ENCODE assay signal across 3 worm cellular contexts in genomic region chrX:6662267-6662666, ce11.
A peak's percentile ranks its signal among the peaks of the same experiment; 100 is the strongest.
TF ChIP-seq lines count a peak whose summit lies in the region.

No protein-coding gene starts in this region.

TF ChIP-seq in whole organism, L3 larva, 47 proteins besides CTCF, POLR2A, EP300 and RAD21:
- TF ChIP-seq R02D3.7 (tag; optimal IDR thresholded peaks at IDR 0.05; lab: Kevin White, UChicago) (no peak), elt-2 (tag; optimal IDR thresholded peaks at IDR 0.05; lab: Kevin White, UChicago) (peak; percentile 50)

TF ChIP-seq in whole organism, L4 larva, 104 proteins besides CTCF, POLR2A, EP300 and RAD21:
- TF ChIP-seq ceh-44 (GFP tag; IDR thresholded peaks at IDR 0.05; lab: Robert Waterston, UW) (no peak), nhr-48 (tag; optimal IDR thresholded peaks at IDR 0.05; lab: Kevin White, UChicago) (no peak), zag-1 (tag; optimal IDR thresholded peaks at IDR 0.05; lab: Kevin White, UChicago) (no peak), mdt-29 (GFP tag; IDR thresholded peaks at IDR 0.05; lab: Robert Waterston, UW) (no peak), lin-13 (GFP tag; optimal IDR thresholded peaks at IDR 0.05; lab: Kevin White, UChicago) (no peak), ztf-11 (tag; optimal IDR thresholded peaks at IDR 0.05; lab: Kevin White, UChicago) (no peak), hif-1 (tag; optimal IDR thresholded peaks at IDR 0.05; lab: Kevin White, UChicago) (no peak), nhr-77 (tag; optimal IDR thresholded peaks at IDR 0.05; lab: Kevin White, UChicago) (no peak), mxl-2 (GFP tag; conservative IDR thresholded peaks at IDR 0.05; lab: Robert Waterston, UW) (no peak), ceh-20 (GFP tag; IDR thresholded peaks at IDR 0.05; lab: Robert Waterston, UW) (no peak), F37D6.2 (tag; optimal IDR thresholded peaks at IDR 0.05; lab: Kevin White, UChicago) (no peak), lin-15B (tag; optimal IDR thresholded peaks at IDR 0.05; lab: Kevin White, UChicago) (no peak), hlh-11 (tag; optimal IDR thresholded peaks at IDR 0.05; lab: Kevin White, UChicago) (peak; percentile 17), vab-7 (GFP tag; IDR thresholded peaks at IDR 0.05; lab: Robert Waterston, UW) (no peak), tag-97 (GFP tag; IDR thresholded peaks at IDR 0.05; lab: Robert Waterston, UW) (no peak), cey-2 (tag; optimal IDR thresholded peaks at IDR 0.05; lab: Kevin White, UChicago; ENCODE audit: borderline replicate concordance, insufficient read depth) (no peak), lin-1 (GFP tag; IDR thresholded peaks at IDR 0.05; lab: Robert Waterston, UW) (peak; percentile 42; the same call in 1 of the 2 replicates), zip-2 (tag; optimal IDR thresholded peaks at IDR 0.05; lab: Kevin White, UChicago) (no peak), daf-16 (GFP tag; optimal IDR thresholded peaks at IDR 0.05; lab: Kevin White, UChicago) (no peak), daf-16 (tag; optimal IDR thresholded peaks at IDR 0.05; lab: Kevin White, UChicago) (peak; percentile 34), mdl-1 (tag; optimal IDR thresholded peaks at IDR 0.05; lab: Kevin White, UChicago) (no peak), T26A8.4 (GFP tag; IDR thresholded peaks at IDR 0.05; lab: Robert Waterston, UW) (no peak), dve-1 (tag; optimal IDR thresholded peaks at IDR 0.05; lab: Kevin White, UChicago; ENCODE audit: insufficient read depth) (no peak), dmd-6 (GFP tag; IDR thresholded peaks at IDR 0.05; lab: Robert Waterston, UW) (peak; percentile 42; the same call in 1 of the 2 replicates), aha-1 (tag; lab: Kevin White, UChicago) (peak; percentile 60), lin-38 (GFP tag; IDR thresholded peaks at IDR 0.05; lab: Robert Waterston, UW) (no peak), nhr-10 (tag; optimal IDR thresholded peaks at IDR 0.05; lab: Kevin White, UChicago) (no peak), nhr-41 (GFP tag; IDR thresholded peaks at IDR 0.05; lab: Robert Waterston, UW) (no peak), dmd-8 (GFP tag; IDR thresholded peaks at IDR 0.05; lab: Robert Waterston, UW) (no peak), ceh-28 (tag; optimal IDR thresholded peaks at IDR 0.05; lab: Kevin White, UChicago) (no peak)

TF ChIP-seq in whole organism, young adult, 124 proteins besides CTCF, POLR2A, EP300 and RAD21:
- no peak for TF ChIP-seq madf-10 (tag; optimal IDR thresholded peaks at IDR 0.05; lab: Kevin White, UChicago)
- TF ChIP-seq dpff-1 (tag; optimal IDR thresholded peaks at IDR 0.05; lab: Kevin White, UChicago): no peak
- no peak for TF ChIP-seq Y79H2A.3 (GFP tag; conservative IDR thresholded peaks at IDR 0.05; lab: Robert Waterston, UW)
- peak; percentile 31 for TF ChIP-seq nhr-80 (tag; optimal IDR thresholded peaks at IDR 0.05; lab: Kevin White, UChicago)
- TF ChIP-seq ekl-4 (GFP tag; IDR thresholded peaks at IDR 0.05; lab: Robert Waterston, UW): 0 out of 2 replicates have a peak, but pooled peaks have one; percentile 30
- TF ChIP-seq nfyb-1 (GFP tag; IDR thresholded peaks at IDR 0.05; lab: Robert Waterston, UW): peak; percentile 5; the same call in 1 of the 2 replicates
